Worm (Caenorhabditis elegans): Measurements from ENCODE around the gene sto-2.

ce11 chrX:5283531-5283930 is 39.7 kb downstream of the sto-2 start, which contains the start of gene vps-41:
- TF ChIP-seq unc-62 (GFP tag; optimal IDR thresholded peaks at IDR 0.05) (no peak), pqm-1 (tag; optimal IDR thresholded peaks at IDR 0.05) (no peak), C34B4.2 (tag; optimal IDR thresholded peaks at IDR 0.05) (no peak), lin-13 (GFP tag; optimal IDR thresholded peaks at IDR 0.05) (no peak), nhr-237 (tag; optimal IDR thresholded peaks at IDR 0.05) (no peak), blmp-1 (tag; optimal IDR thresholded peaks at IDR 0.05) (no peak), ceh-90 (tag; optimal IDR thresholded peaks at IDR 0.05) (no peak), egl-27 (tag; optimal IDR thresholded peaks at IDR 0.05) (no peak), ztf-11 (tag; optimal IDR thresholded peaks at IDR 0.05) (no peak)

Measured in whole organism, L1 larva.